Fruit fly (Drosophila melanogaster) whole organism, embryonic: ENCODE measurements around the gene Adsl.

Source experiments
- CG10321 ChIP-seq: fragments of 200-800 bp; sonication (Bioruptor generic); IDR thresholded peaks from 2 replicates; pipeline ENCODE4 v1.3.6; 2022; ENCODE audit warnings: missing biosample characterization, missing genetic modification characterization
- CG1529 ChIP-seq: fragments of 200-800 bp; sonication (Bioruptor generic); optimal IDR thresholded peaks from 3 replicates; lab custom pipeline; 2018; ENCODE audit warnings: missing biosample characterization, missing genetic modification characterization
- CG8089 ChIP-seq: fragments of 200-800 bp; sonication (Bioruptor generic); optimal IDR thresholded peaks from 3 replicates; lab custom pipeline; 2016; ENCODE audit warnings: missing biosample characterization, missing genetic modification characterization
- CG8290 ChIP-seq, 3 experiments: fragments of 200-800 bp; sonication (Bioruptor generic); optimal IDR thresholded peaks; 2 replicates each; lab custom pipeline; 2016 to 2019; ENCODE audit warnings: missing biosample characterization in 3 of 3, missing genetic modification characterization in 3 of 3, mild to moderate bottlenecking in 2 of 3, moderate library complexity in 1 of 3
- HLH54F ChIP-seq: fragments of 200-800 bp; sonication (Bioruptor generic); optimal IDR thresholded peaks from 3 replicates; lab custom pipeline; 2016; ENCODE audit warnings: missing biosample characterization, missing genetic modification characterization
- dysf ChIP-seq: fragments of 200-800 bp; sonication (Bioruptor generic); IDR thresholded peaks from 3 replicates; pipeline ENCODE4 v1.3.6; 2022; ENCODE audit warnings: missing biosample characterization, missing genetic modification characterization
- nerfin-1 ChIP-seq: fragments of 200-800 bp; sonication (Bioruptor generic); optimal IDR thresholded peaks from 3 replicates; lab custom pipeline; 2019; ENCODE audit warnings: missing biosample characterization, mild to moderate bottlenecking, missing genetic modification characterization, moderate library complexity
- psq ChIP-seq: fragments of 200-800 bp; sonication (Bioruptor generic); optimal IDR thresholded peaks from 2 replicates; lab custom pipeline; 2017; ENCODE audit warnings: missing biosample characterization, missing genetic modification characterization
- so ChIP-seq: fragments of 200-800 bp; sonication (Bioruptor generic); IDR thresholded peaks from 3 replicates; pipeline ENCODE4 v1.3.6; 2022; ENCODE audit warnings: missing biosample characterization, missing genetic modification characterization

DNA sequence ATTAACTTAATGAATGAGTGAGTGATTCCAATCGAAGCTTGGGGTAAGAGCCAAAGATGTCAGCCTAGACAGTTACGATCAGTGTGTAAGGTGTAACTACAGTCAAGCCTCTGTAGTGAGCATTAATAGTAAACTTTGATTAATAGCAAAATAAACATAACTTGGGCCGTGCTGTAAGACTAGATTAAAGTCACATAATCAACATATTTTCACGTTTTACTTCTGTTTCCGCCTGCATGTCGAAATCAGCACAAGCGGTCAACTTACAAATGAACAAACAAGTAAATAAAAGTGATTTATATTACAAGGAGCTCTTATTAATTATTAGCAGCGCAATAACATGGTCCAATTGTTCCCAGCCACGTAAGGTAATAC is 33.0 kb downstream of the Adsl start:
- no peak for TF ChIP-seq CG1529
- no peak for TF ChIP-seq psq (GFP tag; lab: Kevin White, UChicago)
- TF ChIP-seq dysf = no peak
- TF ChIP-seq so (GFP tag; lab: Robert Waterston, UW) = no peak
- no peak for TF ChIP-seq CG8089 (GFP tag; lab: Kevin White, UChicago)
- no peak for TF ChIP-seq CG8290 (GFP tag; optimal IDR thresholded peaks at IDR 0.05; lab: Kevin White, UChicago)
- no peak for TF ChIP-seq CG8290 (tag; optimal IDR thresholded peaks at IDR 0.05; lab: Kevin White, UChicago)
- no peak for TF ChIP-seq HLH54F (GFP tag; lab: Kevin White, UChicago)
- no peak for TF ChIP-seq CG10321 (GFP tag; lab: Robert Waterston, UW)
- no peak for TF ChIP-seq nerfin-1 (tag; lab: Kevin White, UChicago)
